Fruit fly (Drosophila melanogaster) whole organism, prepupa: Measurements from ENCODE around the gene CG32264.

Source experiments
- Blimp-1 ChIP-seq: fragments of 200-800 bp; sonication (Bioruptor generic); optimal IDR thresholded peaks from 3 replicates; lab custom pipeline; 2017; ENCODE audit warnings: missing biosample characterization, missing genetic modification characterization, mild to moderate bottlenecking, moderate library complexity, missing genetic modification reagents
- CG10669 ChIP-seq: fragments of 200-800 bp; sonication (Bioruptor generic); optimal IDR thresholded peaks from 3 replicates; lab custom pipeline; 2018; ENCODE audit warnings: missing biosample characterization, mild to moderate bottlenecking, missing genetic modification characterization, moderate library complexity
- CG11294 ChIP-seq: fragments of 200-800 bp; sonication (Bioruptor generic); IDR thresholded peaks from 2 replicates; pipeline ENCODE4 v1.3.6; 2022; ENCODE audit warnings: missing biosample characterization, missing genetic modification characterization
- CG11762 ChIP-seq: fragments of 200-800 bp; sonication (Bioruptor generic); optimal IDR thresholded peaks from 3 replicates; lab custom pipeline; 2016; ENCODE audit warnings: missing biosample characterization, missing genetic modification characterization; ENCODE audit not compliant: insufficient read depth
- CG15336 ChIP-seq: fragments of 200-800 bp; sonication (Bioruptor generic); IDR thresholded peaks from 2 replicates; pipeline ENCODE4 v1.3.6; 2022; ENCODE audit warnings: missing biosample characterization, missing genetic modification characterization
- CG1621 ChIP-seq: fragments of 200-800 bp; sonication (Bioruptor generic); optimal IDR thresholded peaks from 3 replicates; lab custom pipeline; 2018; ENCODE audit warnings: missing biosample characterization, mild to moderate bottlenecking, missing genetic modification characterization
- CG16779 ChIP-seq: fragments of 200-800 bp; sonication (Bioruptor generic); optimal IDR thresholded peaks from 3 replicates; lab custom pipeline; 2017; ENCODE audit warnings: missing biosample characterization, mild to moderate bottlenecking, missing genetic modification characterization
- CG3032 ChIP-seq: fragments of 200-800 bp; optimal IDR thresholded peaks from 2 replicates; lab custom pipeline; 2019; ENCODE audit warnings: missing biosample characterization, mild to moderate bottlenecking, missing genetic modification characterization, moderate library complexity
- CG32006 ChIP-seq: fragments of 200-800 bp; sonication (Bioruptor generic); optimal IDR thresholded peaks from 3 replicates; lab custom pipeline; 2017; ENCODE audit warnings: missing biosample characterization, mild to moderate bottlenecking, missing genetic modification characterization
- CG34406 ChIP-seq: fragments of 200-800 bp; sonication (Bioruptor generic); optimal IDR thresholded peaks from 3 replicates; lab custom pipeline; 2016; ENCODE audit warnings: missing biosample characterization, missing genetic modification characterization
- CG3919 ChIP-seq: fragments of 200-800 bp; sonication (Bioruptor generic); optimal IDR thresholded peaks from 3 replicates; lab custom pipeline; 2016; ENCODE audit warnings: missing biosample characterization, missing genetic modification characterization
- CG6163 ChIP-seq: fragments of 200-800 bp; sonication (Bioruptor generic); IDR thresholded peaks from 3 replicates; pipeline ENCODE4 v1.3.6; 2022; ENCODE audit warnings: missing biosample characterization, missing genetic modification characterization
- CG8119 ChIP-seq: fragments of 200-800 bp; sonication (Bioruptor generic); IDR thresholded peaks from 3 replicates; pipeline ENCODE4 v1.3.6; 2022; ENCODE audit warnings: missing biosample characterization, missing genetic modification characterization
- CG8319 ChIP-seq: fragments of 200-800 bp; sonication (Bioruptor generic); optimal IDR thresholded peaks from 3 replicates; lab custom pipeline; 2016; ENCODE audit warnings: missing biosample characterization, missing genetic modification characterization
- CG8632 ChIP-seq: fragments of 200-800 bp; sonication (Bioruptor generic); optimal IDR thresholded peaks from 3 replicates; lab custom pipeline; 2016; ENCODE audit warnings: missing biosample characterization, missing genetic modification characterization
- Eip78C ChIP-seq: fragments of 200-800 bp; sonication (Bioruptor generic); peaks from one replicate; lab custom pipeline; 2016; ENCODE audit warnings: missing biosample characterization, missing genetic modification characterization
- Eip93F ChIP-seq: fragments of 200-800 bp; sonication (Bioruptor generic); optimal IDR thresholded peaks from 2 replicates; lab custom pipeline; 2016; ENCODE audit warnings: missing biosample characterization, mild to moderate bottlenecking, missing genetic modification characterization
- Ets21C ChIP-seq: fragments of 200-800 bp; sonication (Bioruptor generic); optimal IDR thresholded peaks from 3 replicates; lab custom pipeline; 2016; ENCODE audit warnings: missing biosample characterization, missing genetic modification characterization
- Hr38 ChIP-seq: sonication (Bioruptor generic); optimal IDR thresholded peaks from 2 replicates; lab custom pipeline; 2016; ENCODE audit warnings: missing biosample characterization, missing genetic modification characterization
- Hr39 ChIP-seq: fragments of 200-800 bp; sonication (Bioruptor generic); optimal IDR thresholded peaks from 2 replicates; lab custom pipeline; 2016; ENCODE audit warnings: missing biosample characterization, missing genetic modification characterization
- Hr4 ChIP-seq: fragments of 200-800 bp; sonication (Bioruptor generic); optimal IDR thresholded peaks from 3 replicates; lab custom pipeline; 2016; ENCODE audit warnings: missing biosample characterization, missing genetic modification characterization
- Sox14 ChIP-seq: fragments of 200-800 bp; sonication (Bioruptor generic); optimal IDR thresholded peaks from 3 replicates; lab custom pipeline; 2016; ENCODE audit warnings: missing biosample characterization, missing genetic modification characterization
- Sox15 ChIP-seq: fragments of 200-800 bp; sonication (Bioruptor generic); optimal IDR thresholded peaks from 3 replicates; lab custom pipeline; 2016; ENCODE audit warnings: missing biosample characterization, missing genetic modification characterization
- achi ChIP-seq: fragments of 200-800 bp; sonication (Bioruptor generic); optimal IDR thresholded peaks from 3 replicates; lab custom pipeline; 2016; ENCODE audit warnings: missing biosample characterization, missing genetic modification characterization
- acj6 ChIP-seq: fragments of 200-800 bp; sonication (Bioruptor generic); optimal IDR thresholded peaks from 3 replicates; lab custom pipeline; 2016; ENCODE audit warnings: missing biosample characterization, missing genetic modification characterization
- dsx ChIP-seq: fragments of 200-800 bp; optimal IDR thresholded peaks from 3 replicates; lab custom pipeline; 2019; ENCODE audit warnings: missing biosample characterization, mild to moderate bottlenecking, missing genetic modification characterization, moderate library complexity; ENCODE audit not compliant: poor library complexity, severe bottlenecking
- eg ChIP-seq: fragments of 200-800 bp; sonication (Bioruptor generic); IDR thresholded peaks from 3 replicates; pipeline ENCODE4 v1.3.6; 2022; ENCODE audit warnings: missing biosample characterization, missing genetic modification characterization
- esn ChIP-seq: fragments of 200-800 bp; sonication (Bioruptor generic); optimal IDR thresholded peaks from 2 replicates; lab custom pipeline; 2016; ENCODE audit warnings: missing biosample characterization, mild to moderate bottlenecking, missing genetic modification characterization, moderate library complexity
- fd85E ChIP-seq: fragments of 200-800 bp; sonication (Bioruptor generic); optimal IDR thresholded peaks from 3 replicates; lab custom pipeline; 2016; ENCODE audit warnings: missing biosample characterization, missing genetic modification characterization
- fkh ChIP-seq: fragments of 200-800 bp; sonication (Bioruptor generic); optimal IDR thresholded peaks from 3 replicates; lab custom pipeline; 2017; ENCODE audit warnings: missing biosample characterization, mild to moderate bottlenecking, missing genetic modification characterization, moderate library complexity
- lz ChIP-seq: fragments of 200-800 bp; sonication (Bioruptor generic); optimal IDR thresholded peaks from 3 replicates; lab custom pipeline; 2016; ENCODE audit warnings: missing biosample characterization, missing genetic modification characterization
- net ChIP-seq: fragments of 200-800 bp; sonication (Bioruptor generic); optimal IDR thresholded peaks from 3 replicates; lab custom pipeline; 2016; ENCODE audit warnings: missing biosample characterization, missing genetic modification characterization
- salr ChIP-seq, 2 experiments: fragments of 200-800 bp; sonication (Bioruptor generic); optimal IDR thresholded peaks; 3 replicates each; lab custom pipeline; 2016 to 2018; ENCODE audit warnings: missing biosample characterization in 2 of 2, missing genetic modification characterization in 2 of 2, mild to moderate bottlenecking in 1 of 2
- spab ChIP-seq: fragments of 200-800 bp; sonication (Bioruptor generic); optimal IDR thresholded peaks from 2 replicates; lab custom pipeline; 2017; ENCODE audit warnings: missing biosample characterization, mild to moderate bottlenecking, missing genetic modification characterization, missing genetic modification reagents
- ss ChIP-seq, 2 experiments: fragments of 200-800 bp; sonication (Bioruptor generic); optimal IDR thresholded peaks; 2 replicates in 1 of 2; 3 replicates in 1 of 2; lab custom pipeline; 2017 to 2018; ENCODE audit warnings: mild to moderate bottlenecking in 2 of 2, missing biosample characterization in 2 of 2, missing genetic modification characterization in 2 of 2, moderate library complexity in 1 of 2
- svp ChIP-seq: fragments of 200-800 bp; sonication (Bioruptor generic); peaks from one replicate; lab custom pipeline; 2016; ENCODE audit warnings: missing biosample characterization, missing genetic modification characterization
- topi ChIP-seq: fragments of 200-800 bp; sonication (Bioruptor generic); optimal IDR thresholded peaks from 3 replicates; lab custom pipeline; 2016; ENCODE audit warnings: missing biosample characterization, missing genetic modification characterization

Gene CG32264

dm6 chr3L:3801343-3801742 is 4.9 kb downstream of the CG32264 start (continued):
- TF ChIP-seq dsx (GFP tag; lab: Kevin White, UChicago) (peak; percentile 22), achi (GFP tag; lab: Kevin White, UChicago) (no peak), CG11294 (GFP tag; lab: Robert Waterston, UW) (no peak), CG34406 (GFP tag; lab: Kevin White, UChicago) (no peak)

dm6 chr3L:3799766-3800165 is 6.5 kb downstream of the CG32264 start:
- TF ChIP-seq eg (GFP tag; lab: Robert Waterston, UW), result peak; percentile 57; the same call in 1 of the 3 replicates
- TF ChIP-seq spab, result no peak
- no peak for TF ChIP-seq CG34406 (GFP tag; lab: Kevin White, UChicago)
- no peak for TF ChIP-seq Sox15 (GFP tag; lab: Kevin White, UChicago)
- TF ChIP-seq CG15336 (GFP tag; lab: Robert Waterston, UW), result peak; percentile 22; the same call in 1 of the 2 replicates
- no peak for TF ChIP-seq CG8319 (GFP tag; lab: Kevin White, UChicago)
- no peak for TF ChIP-seq Blimp-1 (GFP tag; lab: Kevin White, UChicago)
- 0 out of 2 replicates have a peak, but pooled peaks have one; percentile 16 for TF ChIP-seq CG11294 (GFP tag; lab: Robert Waterston, UW)
- TF ChIP-seq svp (GFP tag; lab: Kevin White, UChicago), result peak; percentile 8
- TF ChIP-seq Hr4, result peak; percentile 24
- TF ChIP-seq fkh (GFP tag; lab: Kevin White, UChicago), result no peak
- no peak for TF ChIP-seq Hr38 (GFP tag; lab: Kevin White, UChicago)
- no peak for TF ChIP-seq salr (GFP tag; optimal IDR thresholded peaks at IDR 0.05; lab: Kevin White, UChicago)
- no peak for TF ChIP-seq fd85E
- TF ChIP-seq lz, result no peak
- no peak for TF ChIP-seq CG1621 (tag; lab: Kevin White, UChicago)
- no peak for TF ChIP-seq CG6163 (GFP tag; lab: Robert Waterston, UW)
- no peak for TF ChIP-seq topi (GFP tag; lab: Kevin White, UChicago)
- TF ChIP-seq CG11762, result no peak
- TF ChIP-seq Hr39 (GFP tag; lab: Kevin White, UChicago), result no peak
- TF ChIP-seq dsx (GFP tag; lab: Kevin White, UChicago), result no peak
- TF ChIP-seq CG32006 (GFP tag; lab: Kevin White, UChicago), result peak; percentile 36
- TF ChIP-seq net (GFP tag; lab: Kevin White, UChicago), result no peak
- TF ChIP-seq Eip93F, result no peak
- peak; percentile 2 for TF ChIP-seq CG3919 (GFP tag; lab: Kevin White, UChicago)
- no peak for TF ChIP-seq esn
- TF ChIP-seq Sox14 (GFP tag; lab: Kevin White, UChicago), result no peak
- TF ChIP-seq CG16779 (tag; lab: Kevin White, UChicago), result no peak
- TF ChIP-seq CG10669, result no peak
- no peak for TF ChIP-seq Ets21C (GFP tag; lab: Kevin White, UChicago)
- no peak for TF ChIP-seq Eip78C (GFP tag; lab: Kevin White, UChicago)

dm6 chr3L:3798488-3798887 is 7.8 kb downstream of the CG32264 start:
- no peak for TF ChIP-seq CG32006 (GFP tag; lab: Kevin White, UChicago)
- TF ChIP-seq CG8119 (GFP tag; lab: Robert Waterston, UW), result 0 out of 3 replicates have a peak, but pooled peaks have one; percentile 35
- TF ChIP-seq acj6, result no peak
- no peak for TF ChIP-seq esn
- 0 out of 2 replicates have a peak, but pooled peaks have one; percentile 27 for TF ChIP-seq CG15336 (GFP tag; lab: Robert Waterston, UW)
- TF ChIP-seq Eip78C (GFP tag; lab: Kevin White, UChicago), result peak; percentile 59

dm6 chr3L:3797681-3798080 is 8.6 kb downstream of the CG32264 start:
- TF ChIP-seq CG15336 (GFP tag; lab: Robert Waterston, UW) (no peak), spab (no peak), CG6163 (GFP tag; lab: Robert Waterston, UW) (peak; percentile 25; the same call in 1 of the 3 replicates), CG8632 (no peak), CG3032 (tag; lab: Kevin White, UChicago) (no peak), CG32006 (GFP tag; lab: Kevin White, UChicago) (peak; percentile 4), esn (no peak), ss (GFP tag; optimal IDR thresholded peaks at IDR 0.05; lab: Kevin White, UChicago) (no peak)
- TF ChIP-seq, all 60 proteins: peak for 2
